Worm (Caenorhabditis elegans) whole organism, L4/young adult: ENCODE measurements around the gene F55C9.14.

ENCODE experiments used
- W03F9.2 ChIP-seq: fragments of 150-350 bp; optimal IDR thresholded peaks from 2 replicates; lab custom pipeline; 2014; ENCODE audit warnings: missing biosample characterization, missing genetic modification characterization
- him-1 ChIP-seq: sonication (generic microtip); optimal IDR thresholded peaks from 2 replicates; lab custom pipeline; 2016; ENCODE audit warnings: missing genotype, missing genetic modification reagents, missing genetic modification characterization, missing compliant biosample characterization

DNA sequence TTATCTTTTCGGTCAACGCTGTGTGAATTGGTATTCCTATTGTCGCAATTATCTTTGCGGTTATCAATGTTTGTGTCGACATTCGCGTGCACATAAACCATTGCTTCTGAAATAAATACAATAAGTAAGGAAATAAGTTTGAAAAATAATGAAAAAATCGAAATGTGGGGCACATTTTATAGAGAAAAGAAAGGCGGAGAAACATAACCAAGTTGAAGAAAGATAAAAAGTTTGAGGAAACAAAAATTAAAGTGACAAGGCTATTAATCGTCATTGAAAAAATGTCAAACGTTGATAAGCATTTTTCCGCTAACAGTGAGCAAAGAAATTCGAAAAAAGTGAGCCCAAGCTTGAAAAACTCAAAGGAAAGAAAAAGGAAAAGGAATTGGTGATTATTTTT, 23.0 kb downstream of the F55C9.14 start, which contains the start of gene C43D7.4:
- TF ChIP-seq him-1 (tag; lab: Kevin White, UChicago), result no peak
- no peak for TF ChIP-seq W03F9.2
